Fruit fly (Drosophila melanogaster) whole organism, pupa: Measurements from ENCODE around the gene Elal.

Source experiments
- CG10348 ChIP-seq: fragments of 200-800 bp; sonication (Bioruptor generic); IDR thresholded peaks from 2 replicates; pipeline ENCODE4 v1.3.6; 2022; ENCODE audit warnings: missing biosample characterization, missing genetic modification characterization
- CG12605 ChIP-seq: fragments of 200-800 bp; sonication (Bioruptor generic); IDR thresholded peaks from 2 replicates; pipeline ENCODE4 v1.3.6; 2022; ENCODE audit warnings: missing biosample characterization, missing genetic modification characterization
- CG13204 ChIP-seq: fragments of 200-800 bp; sonication (Bioruptor generic); optimal IDR thresholded peaks from 2 replicates; lab custom pipeline; 2018; ENCODE audit warnings: missing biosample characterization, mild to moderate bottlenecking, missing genetic modification characterization, moderate library complexity
- CG14655 ChIP-seq: fragments of 200-800 bp; sonication (Bioruptor generic); optimal IDR thresholded peaks from 3 replicates; lab custom pipeline; 2017; ENCODE audit warnings: mild to moderate bottlenecking, missing biosample characterization, missing genetic modification reagents, missing genetic modification characterization
- CG15710 ChIP-seq: fragments of 200-800 bp; sonication (Bioruptor generic); optimal IDR thresholded peaks from 2 replicates; lab custom pipeline; 2018; ENCODE audit warnings: missing biosample characterization, mild to moderate bottlenecking, missing genetic modification characterization, moderate library complexity
- CG17806 ChIP-seq: fragments of 200-800 bp; sonication (Bioruptor generic); optimal IDR thresholded peaks from 2 replicates; lab custom pipeline; 2018; ENCODE audit warnings: missing biosample characterization, mild to moderate bottlenecking, missing genetic modification characterization, moderate library complexity
- CG32121 ChIP-seq: fragments of 200-800 bp; sonication (Bioruptor generic); IDR thresholded peaks from 2 replicates; pipeline ENCODE4 v1.3.6; 2022; ENCODE audit warnings: missing biosample characterization, missing genetic modification characterization
- CG34367 ChIP-seq: fragments of 200-800 bp; sonication (Bioruptor generic); optimal IDR thresholded peaks from 2 replicates; lab custom pipeline; 2018; ENCODE audit warnings: missing biosample characterization, mild to moderate bottlenecking, missing genetic modification characterization
- CG4496 ChIP-seq: fragments of 200-800 bp; sonication (Bioruptor generic); IDR thresholded peaks from 3 replicates; pipeline ENCODE4 v1.3.6; 2022; ENCODE audit warnings: missing biosample characterization, missing genetic modification characterization
- CG8159 ChIP-seq: fragments of 200-800 bp; sonication (Bioruptor generic); optimal IDR thresholded peaks from 3 replicates; lab custom pipeline; 2018; ENCODE audit warnings: missing biosample characterization, mild to moderate bottlenecking, missing genetic modification characterization, moderate library complexity
- CG8301 ChIP-seq: fragments of 200-800 bp; sonication (Bioruptor generic); optimal IDR thresholded peaks from 2 replicates; lab custom pipeline; 2018; ENCODE audit warnings: missing biosample characterization, mild to moderate bottlenecking, missing genetic modification characterization
- CG9948 ChIP-seq: fragments of 200-800 bp; sonication (Bioruptor generic); optimal IDR thresholded peaks from 2 replicates; lab custom pipeline; 2018; ENCODE audit warnings: missing biosample characterization, mild to moderate bottlenecking, missing genetic modification characterization, moderate library complexity
- D1 ChIP-seq: fragments of 200-800 bp; sonication (Bioruptor generic); optimal IDR thresholded peaks from 2 replicates; lab custom pipeline; 2018; ENCODE audit warnings: missing biosample characterization, mild to moderate bottlenecking, missing genetic modification characterization, moderate library complexity
- EcR ChIP-seq: fragments of 200-800 bp; sonication (Bioruptor generic); optimal IDR thresholded peaks from 3 replicates; lab custom pipeline; 2019; ENCODE audit warnings: missing biosample characterization, missing genetic modification characterization, mild to moderate bottlenecking, moderate library complexity, missing genetic modification reagents
- Ets98B ChIP-seq: fragments of 200-800 bp; sonication (Bioruptor generic); IDR thresholded peaks from 2 replicates; pipeline ENCODE4 v1.3.6; 2022; ENCODE audit warnings: missing biosample characterization, missing genetic modification characterization
- Pif1A ChIP-seq: fragments of 200-800 bp; sonication (Bioruptor generic); optimal IDR thresholded peaks from 3 replicates; lab custom pipeline; 2016; ENCODE audit warnings: missing biosample characterization, missing genetic modification characterization
- Pif1B ChIP-seq: fragments of 200-800 bp; sonication (Bioruptor generic); optimal IDR thresholded peaks from 3 replicates; lab custom pipeline; 2016; ENCODE audit warnings: missing biosample characterization, missing genetic modification characterization
- Snoo ChIP-seq: fragments of 200-800 bp; sonication (Bioruptor generic); optimal IDR thresholded peaks from 3 replicates; lab custom pipeline; 2017; ENCODE audit warnings: missing biosample characterization, mild to moderate bottlenecking, missing genetic modification characterization, inconsistent platforms
- fd96Ca ChIP-seq: fragments of 200-800 bp; sonication (Bioruptor generic); IDR thresholded peaks from 3 replicates; pipeline ENCODE4 v1.3.6; 2022; ENCODE audit warnings: missing biosample characterization, missing genetic modification characterization
- gl ChIP-seq: fragments of 200-800 bp; sonication (Bioruptor generic); optimal IDR thresholded peaks from 2 replicates; lab custom pipeline; 2018; ENCODE audit warnings: missing biosample characterization, mild to moderate bottlenecking, missing genetic modification characterization
- rn ChIP-seq: fragments of 200-800 bp; sonication (Bioruptor generic); IDR thresholded peaks from 2 replicates; pipeline ENCODE4 v1.3.6; 2022; ENCODE audit warnings: missing biosample characterization, missing genetic modification characterization

Elal gene

DNA sequence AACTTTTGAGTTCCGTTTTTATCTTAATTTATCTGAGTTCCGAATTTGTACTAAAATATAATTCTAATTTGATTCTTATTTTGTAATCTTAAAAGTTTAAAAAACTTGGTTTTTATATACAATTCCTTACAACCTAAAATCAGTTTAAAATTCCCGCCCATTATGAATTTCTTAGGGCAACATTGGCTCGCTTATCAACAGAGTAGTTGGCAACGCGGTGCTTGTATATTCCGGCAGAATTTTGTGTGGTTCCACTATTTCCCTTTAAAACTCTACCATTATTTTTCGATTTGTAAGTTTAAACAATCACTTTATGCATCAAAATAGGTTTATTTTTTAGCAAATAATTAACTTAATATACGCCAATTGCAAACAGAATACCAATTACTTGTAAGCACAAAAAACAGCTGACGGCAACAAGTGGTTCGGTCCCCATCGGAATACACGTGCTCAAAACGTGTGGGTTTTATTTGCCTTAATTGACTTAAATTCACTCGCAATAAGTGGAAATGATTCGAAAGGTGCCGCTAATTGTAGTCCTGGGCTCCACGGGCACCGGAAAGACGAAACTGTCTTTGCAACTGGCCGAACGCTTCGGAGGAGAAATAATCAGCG, 11.8 kb downstream of the Elal start, which contains the start of the genes CG11089 and CG31381:
Gene CG11089 (plus strand): TSS at position 203 of the 615 bp plus-strand sequence.
Gene CG31381 (plus strand): TSS at position 203 of the 615 bp plus-strand sequence.
- TF ChIP-seq EcR (GFP tag; lab: Kevin White, UChicago) (no peak), CG17806 (tag; lab: Kevin White, UChicago) (peak; percentile 13)

dm6 chr3R:24878655-24879054, 13.5 kb downstream of the Elal start:
- TF ChIP-seq EcR (GFP tag; lab: Kevin White, UChicago) (peak; percentile 84), D1 (tag; lab: Kevin White, UChicago) (no peak)

DNA sequence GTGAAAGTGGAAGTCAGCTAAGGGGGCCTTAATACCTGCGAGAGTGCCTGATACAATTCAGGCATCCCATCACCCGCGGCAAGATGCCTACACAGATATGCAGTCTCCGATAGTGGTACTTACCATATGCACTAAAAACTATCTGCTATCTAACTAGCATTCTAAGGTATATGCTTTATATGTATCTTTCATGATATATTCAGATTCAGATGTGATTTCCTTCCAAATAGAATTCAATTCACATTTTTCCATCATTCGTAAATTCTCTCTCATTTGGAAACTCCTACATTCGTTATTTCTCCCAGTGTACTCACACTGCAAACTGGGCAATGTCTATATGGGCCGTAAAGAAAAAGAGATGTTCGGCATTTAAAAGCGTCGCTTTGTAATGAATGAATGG, 21.3 kb downstream of the Elal start:
- peak; percentile 49; the same call in 1 of the 3 replicates for TF ChIP-seq CG4496 (GFP tag; lab: Robert Waterston, UW)
- TF ChIP-seq D1 (tag; lab: Kevin White, UChicago): no peak
- no peak for TF ChIP-seq fd96Ca (GFP tag; lab: Robert Waterston, UW)
- TF ChIP-seq EcR (GFP tag; lab: Kevin White, UChicago): no peak
- no peak for TF ChIP-seq rn (GFP tag; lab: Robert Waterston, UW)
- no peak for TF ChIP-seq CG15710 (tag; lab: Kevin White, UChicago)
- peak; percentile 54 for TF ChIP-seq CG8301
- no peak for TF ChIP-seq CG13204
- TF ChIP-seq Pif1A (GFP tag; lab: Kevin White, UChicago): peak; percentile 51
- no peak for TF ChIP-seq gl (tag; lab: Kevin White, UChicago)
- no peak for TF ChIP-seq Pif1B
- TF ChIP-seq CG14655 (GFP tag; lab: Kevin White, UChicago): no peak
- 0 out of 2 replicates have a peak, but pooled peaks have one; percentile 28 for TF ChIP-seq Ets98B
- TF ChIP-seq Snoo (tag; lab: Kevin White, UChicago): no peak
- no peak for TF ChIP-seq CG17806 (tag; lab: Kevin White, UChicago)
- no peak for TF ChIP-seq CG10348 (GFP tag; lab: Robert Waterston, UW)
- TF ChIP-seq CG32121 (GFP tag; lab: Robert Waterston, UW): no peak
- TF ChIP-seq CG8159 (tag; lab: Kevin White, UChicago): no peak
- no peak for TF ChIP-seq CG34367 (tag; lab: Kevin White, UChicago)
- no peak for TF ChIP-seq CG9948 (tag; lab: Kevin White, UChicago)
- TF ChIP-seq CG12605: 0 out of 2 replicates have a peak, but pooled peaks have one; percentile 7

DNA sequence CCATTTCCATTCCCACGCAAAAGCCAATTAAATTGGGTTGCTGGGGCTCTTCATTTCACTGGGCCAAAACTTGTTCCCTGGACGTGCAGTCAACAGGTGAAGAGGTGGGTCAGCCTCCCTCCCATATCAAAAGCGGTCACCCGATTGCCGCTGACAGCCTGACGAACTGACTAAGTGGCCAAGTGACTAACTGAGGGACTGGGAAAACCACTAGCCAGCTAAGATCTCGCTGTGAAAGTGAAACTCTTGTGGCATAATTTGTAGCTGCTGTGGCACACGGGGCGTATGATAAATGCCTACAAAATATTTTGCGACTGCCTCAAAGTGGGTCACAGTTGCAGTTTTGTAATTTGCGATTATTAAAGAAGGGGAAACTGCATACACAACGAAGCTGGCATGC, 23.3 kb downstream of the Elal start:
- TF ChIP-seq gl (tag; lab: Kevin White, UChicago) (no peak), CG8301 (no peak), CG17806 (tag; lab: Kevin White, UChicago) (no peak)

dm6 chr3R:24889303-24889892, 24.2 kb downstream of the Elal start:
- TF ChIP-seq CG32121 (GFP tag; lab: Robert Waterston, UW) (no peak), CG17806 (tag; lab: Kevin White, UChicago) (no peak), EcR (GFP tag; lab: Kevin White, UChicago) (peak; percentile 89), Pif1B (no peak), CG4496 (GFP tag; lab: Robert Waterston, UW) (no peak), fd96Ca (GFP tag; lab: Robert Waterston, UW) (0 out of 3 replicates have a peak, but pooled peaks have one; percentile 26)

DNA sequence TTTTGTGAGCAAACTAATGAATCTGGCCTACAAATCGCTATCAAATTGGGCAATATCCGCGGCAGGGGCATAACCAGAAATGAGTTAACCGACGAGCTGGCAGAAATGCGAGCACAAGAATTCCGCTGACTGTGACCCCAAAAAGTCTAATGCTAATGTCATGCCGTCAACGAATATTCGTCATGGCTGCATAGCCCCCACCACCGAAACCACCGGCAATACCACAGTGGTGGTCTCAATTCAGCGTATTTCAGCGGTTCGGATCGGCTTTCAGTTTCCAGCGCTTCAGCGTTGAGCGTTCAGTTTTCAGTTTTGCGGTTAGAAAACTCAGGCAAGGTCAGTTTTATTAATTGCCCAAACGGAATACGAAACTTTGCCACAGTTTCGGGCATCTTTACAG, 25.1 kb downstream of the Elal start:
- TF ChIP-seq Ets98B (no peak), fd96Ca (GFP tag; lab: Robert Waterston, UW) (no peak), CG34367 (tag; lab: Kevin White, UChicago) (no peak), CG10348 (GFP tag; lab: Robert Waterston, UW) (no peak), CG8159 (tag; lab: Kevin White, UChicago) (no peak), Pif1A (GFP tag; lab: Kevin White, UChicago) (no peak), Snoo (tag; lab: Kevin White, UChicago) (no peak), EcR (GFP tag; lab: Kevin White, UChicago) (no peak), CG17806 (tag; lab: Kevin White, UChicago) (no peak), D1 (tag; lab: Kevin White, UChicago) (no peak), CG4496 (GFP tag; lab: Robert Waterston, UW) (no peak), rn (GFP tag; lab: Robert Waterston, UW) (no peak), CG13204 (no peak), CG15710 (tag; lab: Kevin White, UChicago) (no peak), Pif1B (no peak), gl (tag; lab: Kevin White, UChicago) (no peak), CG12605 (no peak)
- TF ChIP-seq, all 21 proteins: peak for 0

DNA sequence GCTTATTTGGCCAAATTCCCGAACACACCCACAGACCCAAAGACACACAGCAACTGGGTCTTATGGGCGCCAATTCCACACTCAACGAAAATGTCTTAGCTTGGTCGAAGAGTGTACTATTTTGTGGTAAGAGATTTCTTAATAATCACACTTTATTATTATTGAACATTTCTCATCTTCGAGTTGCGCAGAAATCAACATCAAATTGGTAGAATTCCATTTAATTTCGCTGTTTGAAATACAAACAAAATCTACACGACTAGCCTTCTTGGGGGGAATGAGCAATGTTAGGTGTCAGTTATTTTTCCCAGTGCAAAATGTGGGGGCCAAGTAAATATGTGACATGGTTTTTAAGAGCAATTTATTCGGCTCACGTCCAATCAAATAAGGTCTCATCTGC, 25.8 kb downstream of the Elal start:
- TF ChIP-seq CG9948 (tag; lab: Kevin White, UChicago): no peak
- TF ChIP-seq CG8301: peak; percentile 51
- TF ChIP-seq fd96Ca (GFP tag; lab: Robert Waterston, UW): peak; percentile 50; the same call in 1 of the 3 replicates
- no peak for TF ChIP-seq CG17806 (tag; lab: Kevin White, UChicago)
- no peak for TF ChIP-seq CG10348 (GFP tag; lab: Robert Waterston, UW)
- peak; percentile 3 for TF ChIP-seq Pif1A (GFP tag; lab: Kevin White, UChicago)
- peak; percentile 45 for TF ChIP-seq CG14655 (GFP tag; lab: Kevin White, UChicago)
- TF ChIP-seq Ets98B: peak; percentile 39
- TF ChIP-seq CG12605: no peak
